Worm (Caenorhabditis elegans): Measurements from ENCODE around the gene C02B4.3.
"Not testable (repeated sequence)": the region's sequence is repeated elsewhere in the genome, so short reads cannot be mapped to it uniquely, and the experiment has no call there.

C02B4.3 gene

ce11 chrX:12629257-12629656, 30.4 kb downstream of the C02B4.3 start:
- TF ChIP-seq flt-1 (GFP tag; IDR thresholded peaks at IDR 0.05) (no peak), ref-1 (GFP tag; conservative IDR thresholded peaks at IDR 0.05) (no peak), T22C8.4 (GFP tag; IDR thresholded peaks at IDR 0.05) (no peak), tab-1 (GFP tag; IDR thresholded peaks at IDR 0.05) (0 out of 2 replicates have a peak, but pooled peaks have one; percentile 58), med-1 (GFP tag; optimal IDR thresholded peaks at IDR 0.05; ENCODE audit: insufficient read depth) (no peak), cog-1 (tag; optimal IDR thresholded peaks at IDR 0.05) (no peak)

DNA sequence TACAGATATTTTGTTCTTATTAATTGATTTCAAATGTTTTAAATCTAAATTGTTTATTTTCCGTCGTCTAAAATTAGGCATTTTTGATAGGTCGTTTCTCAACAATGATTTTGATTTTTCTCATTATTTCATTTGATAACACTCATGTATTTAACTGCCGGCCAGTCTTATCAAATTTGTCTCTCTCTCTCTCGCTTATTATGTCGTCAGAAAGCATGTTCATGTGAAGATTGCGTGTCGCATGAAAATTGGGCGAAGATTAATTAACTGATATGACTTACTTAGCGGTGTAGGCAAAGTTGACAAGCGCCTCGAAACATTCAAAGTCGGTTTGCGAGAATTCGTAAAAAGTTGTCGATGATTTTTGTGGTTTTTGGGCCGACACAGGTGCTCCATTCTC, 31.9 kb downstream of the C02B4.3 start:
- TF ChIP-seq cog-1 (tag; optimal IDR thresholded peaks at IDR 0.05) = no peak
- no peak for TF ChIP-seq flt-1 (GFP tag; IDR thresholded peaks at IDR 0.05)
- no peak for TF ChIP-seq ztf-29 (GFP tag; IDR thresholded peaks at IDR 0.05)
- TF ChIP-seq T22C8.4 (GFP tag; IDR thresholded peaks at IDR 0.05) = no peak
- no peak for TF ChIP-seq ztf-23 (GFP tag; IDR thresholded peaks at IDR 0.05)
- TF ChIP-seq med-1 (GFP tag; optimal IDR thresholded peaks at IDR 0.05; ENCODE audit: insufficient read depth) = no peak
- no peak for TF ChIP-seq tab-1 (GFP tag; IDR thresholded peaks at IDR 0.05)
- no peak for TF ChIP-seq ref-1 (GFP tag; conservative IDR thresholded peaks at IDR 0.05)
- TF ChIP-seq klf-2 (GFP tag; conservative IDR thresholded peaks at IDR 0.05) = no peak

ce11 chrX:12620310-12620709, 39.3 kb downstream of the C02B4.3 start:
- TF ChIP-seq tab-1 (GFP tag; IDR thresholded peaks at IDR 0.05) (no peak), cog-1 (tag; optimal IDR thresholded peaks at IDR 0.05) (no peak), T22C8.4 (GFP tag; IDR thresholded peaks at IDR 0.05) (no peak), klf-2 (GFP tag; conservative IDR thresholded peaks at IDR 0.05) (no peak), ztf-29 (GFP tag; IDR thresholded peaks at IDR 0.05) (no peak), flt-1 (GFP tag; IDR thresholded peaks at IDR 0.05) (no peak), ref-1 (GFP tag; conservative IDR thresholded peaks at IDR 0.05) (no peak), med-1 (GFP tag; optimal IDR thresholded peaks at IDR 0.05; ENCODE audit: insufficient read depth) (no peak), ztf-23 (GFP tag; IDR thresholded peaks at IDR 0.05) (no peak)

DNA sequence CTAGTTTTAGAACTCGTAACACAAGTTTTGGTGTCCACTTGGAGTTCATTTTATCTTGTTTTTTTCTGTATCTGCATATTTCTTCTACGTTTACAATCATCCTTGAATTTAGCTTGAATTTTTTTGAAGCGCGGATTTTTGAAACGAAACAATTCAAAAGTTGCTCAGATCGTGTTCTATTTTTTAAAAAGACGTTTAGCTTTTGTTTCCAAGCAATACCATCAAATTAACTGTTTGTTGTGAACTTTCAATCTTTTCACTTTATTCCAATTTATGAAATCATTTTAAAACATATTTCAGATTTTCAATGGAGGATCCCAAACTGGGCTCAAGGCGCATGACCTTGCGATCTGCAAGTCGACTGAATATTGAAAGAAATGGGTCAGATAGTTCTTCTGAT, 40.5 kb downstream of the C02B4.3 start, which contains the start of gene R09A8.2:
TSS of gene R09A8.2 (plus strand) at position 301 of the 400 bp plus-strand sequence.
- TF ChIP-seq med-1 (GFP tag; optimal IDR thresholded peaks at IDR 0.05; ENCODE audit: insufficient read depth) (no peak), T22C8.4 (GFP tag; IDR thresholded peaks at IDR 0.05) (no peak), ref-1 (GFP tag; conservative IDR thresholded peaks at IDR 0.05) (no peak), ztf-29 (GFP tag; IDR thresholded peaks at IDR 0.05) (no peak), flt-1 (GFP tag; IDR thresholded peaks at IDR 0.05) (no peak), tab-1 (GFP tag; IDR thresholded peaks at IDR 0.05) (no peak), cog-1 (tag; optimal IDR thresholded peaks at IDR 0.05) (no peak), ztf-23 (GFP tag; IDR thresholded peaks at IDR 0.05) (no peak), klf-2 (GFP tag; conservative IDR thresholded peaks at IDR 0.05) (no peak)

DNA sequence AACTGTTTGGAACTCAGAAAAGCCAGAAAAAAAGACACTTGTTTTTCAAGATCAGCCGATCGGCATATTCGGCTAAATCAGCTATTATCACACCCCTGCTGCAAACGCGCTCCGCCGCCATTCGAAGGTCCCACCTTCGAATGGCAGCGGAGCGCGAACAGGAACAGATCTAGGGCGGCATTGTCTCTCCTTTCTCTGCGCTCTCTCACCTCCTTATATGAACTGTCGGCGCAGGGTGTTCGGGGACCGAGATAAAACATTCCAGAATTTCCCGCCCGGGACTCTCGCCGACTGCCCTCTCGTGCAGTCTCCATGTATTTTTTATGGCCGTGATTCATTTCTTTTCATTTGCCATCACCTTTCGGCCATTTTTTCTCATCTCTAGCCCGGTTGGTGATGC, 41.2 kb downstream of the C02B4.3 start:
- TF ChIP-seq T22C8.4 (GFP tag; IDR thresholded peaks at IDR 0.05) (no peak), ztf-29 (GFP tag; IDR thresholded peaks at IDR 0.05) (no peak), cog-1 (tag; optimal IDR thresholded peaks at IDR 0.05) (no peak), ref-1 (GFP tag; conservative IDR thresholded peaks at IDR 0.05) (no peak), med-1 (GFP tag; optimal IDR thresholded peaks at IDR 0.05; ENCODE audit: insufficient read depth) (no peak), tab-1 (GFP tag; IDR thresholded peaks at IDR 0.05) (no peak), flt-1 (GFP tag; IDR thresholded peaks at IDR 0.05) (no peak), ztf-23 (GFP tag; IDR thresholded peaks at IDR 0.05) (no peak), klf-2 (GFP tag; conservative IDR thresholded peaks at IDR 0.05) (no peak)

DNA sequence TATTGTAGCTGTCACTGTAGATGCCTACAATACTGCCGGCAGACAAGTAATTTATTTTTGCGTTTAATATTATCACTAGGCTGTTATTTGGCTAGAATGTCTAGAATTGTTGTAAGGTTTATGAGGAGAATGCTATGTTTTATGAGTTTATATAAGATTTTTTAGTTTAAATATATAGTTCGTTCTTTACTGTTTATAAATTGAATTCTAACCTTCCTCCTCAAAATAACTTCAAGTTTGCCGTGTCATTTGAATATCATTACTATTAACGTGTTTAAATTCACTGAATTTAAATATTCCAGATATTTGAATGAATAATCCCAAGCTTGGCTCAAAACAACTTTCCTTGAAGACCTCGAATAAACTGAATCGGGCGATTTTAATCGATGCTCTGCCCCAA, 46.2 kb downstream of the C02B4.3 start, which contains the start of gene R09A8.1:
TSS of gene R09A8.1 (plus strand) at position 301 of the 400 bp plus-strand sequence.
- not testable (repeated sequence) for TF ChIP-seq T22C8.4 (GFP tag; IDR thresholded peaks at IDR 0.05); klf-2 (GFP tag; conservative IDR thresholded peaks at IDR 0.05); ztf-29 (GFP tag; IDR thresholded peaks at IDR 0.05)
